Fruit fly (Drosophila melanogaster) whole organism, embryonic: ENCODE data around the gene Cad99C.

ENCODE experiments used
- Asciz ChIP-seq: fragments of 200-800 bp; sonication (Bioruptor generic); optimal IDR thresholded peaks from 2 replicates; lab custom pipeline; 2017; ENCODE audit warnings: missing biosample characterization, mild to moderate bottlenecking, missing genetic modification characterization, missing genetic modification reagents
- Bgb ChIP-seq: fragments of 200-800 bp; sonication (Bioruptor generic); IDR thresholded peaks from 2 replicates; pipeline ENCODE4 v1.3.6; 2022; ENCODE audit warnings: missing biosample characterization, missing genetic modification characterization; ENCODE audit not compliant: partially characterized antibody
- CG12071 ChIP-seq: fragments of 200-800 bp; sonication (Bioruptor generic); optimal IDR thresholded peaks from 3 replicates; lab custom pipeline; 2018; ENCODE audit warnings: missing biosample characterization, mild to moderate bottlenecking, missing genetic modification characterization
- CG12155 ChIP-seq: fragments of 200-800 bp; sonication (Bioruptor generic); optimal IDR thresholded peaks from 3 replicates; lab custom pipeline; 2016; ENCODE audit warnings: missing biosample characterization, missing genetic modification characterization
- CG13123 ChIP-seq: fragments of 200-800 bp; sonication (Bioruptor generic); optimal IDR thresholded peaks from 2 replicates; lab custom pipeline; 2016; ENCODE audit warnings: missing biosample characterization, missing genetic modification characterization
- CG13296 ChIP-seq: fragments of 200-800 bp; sonication (Bioruptor generic); optimal IDR thresholded peaks from 3 replicates; lab custom pipeline; 2018; ENCODE audit warnings: missing biosample characterization, mild to moderate bottlenecking, missing genetic modification characterization
- CG15011 ChIP-seq: fragments of 200-800 bp; sonication (Bioruptor generic); optimal IDR thresholded peaks from 3 replicates; lab custom pipeline; 2018; ENCODE audit warnings: missing biosample characterization, mild to moderate bottlenecking, missing genetic modification characterization
- CG1602 ChIP-seq: fragments of 200-800 bp; sonication (Bioruptor generic); optimal IDR thresholded peaks from 3 replicates; lab custom pipeline; 2016; ENCODE audit warnings: missing biosample characterization, missing genetic modification characterization
- CG17612 ChIP-seq: fragments of 200-800 bp; sonication (Bioruptor generic); IDR thresholded peaks from 2 replicates; pipeline ENCODE4 v1.3.6; 2022; ENCODE audit warnings: missing biosample characterization, missing genetic modification characterization
- CG17829 ChIP-seq: fragments of 200-800 bp; optimal IDR thresholded peaks from 2 replicates; lab custom pipeline; 2019; ENCODE audit warnings: missing biosample characterization, mild to moderate bottlenecking, missing genetic modification characterization, moderate library complexity
- CG31224 ChIP-seq: fragments of 200-800 bp; sonication (Bioruptor generic); IDR thresholded peaks from 2 replicates; pipeline ENCODE4 v1.3.6; 2022; ENCODE audit warnings: missing biosample characterization, missing genetic modification characterization
- CG33213 ChIP-seq: fragments of 200-800 bp; sonication (Bioruptor generic); optimal IDR thresholded peaks from 3 replicates; lab custom pipeline; 2016; ENCODE audit warnings: missing biosample characterization, missing genetic modification characterization
- CG34422 ChIP-seq: fragments of 200-800 bp; sonication (Bioruptor generic); IDR thresholded peaks from 3 replicates; pipeline ENCODE4 v1.3.6; 2022; ENCODE audit warnings: missing biosample characterization, missing genetic modification characterization
- CG3995 ChIP-seq: fragments of 200-800 bp; sonication (Bioruptor generic); optimal IDR thresholded peaks from 3 replicates; lab custom pipeline; 2016; ENCODE audit warnings: missing biosample characterization, missing genetic modification characterization
- CG42726 ChIP-seq: fragments of 200-800 bp; sonication (Bioruptor generic); IDR thresholded peaks from 2 replicates; pipeline ENCODE4 v1.3.6; 2022; ENCODE audit warnings: missing biosample characterization, missing genetic modification characterization; ENCODE audit not compliant: partially characterized antibody
- CG7372 ChIP-seq: fragments of 200-800 bp; sonication (Bioruptor generic); IDR thresholded peaks from 2 replicates; pipeline ENCODE4 v1.3.6; 2022; ENCODE audit warnings: missing biosample characterization, missing genetic modification characterization
- CG7556 ChIP-seq: fragments of 200-800 bp; sonication (Bioruptor generic); optimal IDR thresholded peaks from 2 replicates; lab custom pipeline; 2017; ENCODE audit warnings: missing biosample characterization, mild to moderate bottlenecking, missing genetic modification characterization
- CG9727 ChIP-seq: fragments of 200-800 bp; sonication (Bioruptor generic); optimal IDR thresholded peaks from 3 replicates; lab custom pipeline; 2017; ENCODE audit warnings: missing biosample characterization, mild to moderate bottlenecking, missing genetic modification characterization
- CHES-1-like ChIP-seq: fragments of 200-800 bp; sonication (Bioruptor generic); optimal IDR thresholded peaks from 2 replicates; lab custom pipeline; 2016; ENCODE audit warnings: missing biosample characterization, missing genetic modification characterization
- Chrac-16 ChIP-seq: fragments of 200-800 bp; sonication (Bioruptor generic); optimal IDR thresholded peaks from 3 replicates; lab custom pipeline; 2016; ENCODE audit warnings: missing biosample characterization, missing genetic modification characterization
- Fer1 ChIP-seq: fragments of 200-800 bp; sonication (Bioruptor generic); optimal IDR thresholded peaks from 2 replicates; lab custom pipeline; 2017; ENCODE audit warnings: missing biosample characterization, mild to moderate bottlenecking, missing genetic modification characterization
- GATAe ChIP-seq: fragments of 200-800 bp; sonication (Bioruptor generic); conservative IDR thresholded peaks from 2 replicates; pipeline ENCODE4 v1.3.6; 2022; ENCODE audit warnings: missing biosample characterization, missing genetic modification characterization
- HLH4C ChIP-seq: fragments of 200-800 bp; sonication (Bioruptor generic); IDR thresholded peaks from 3 replicates; pipeline ENCODE4 v1.3.6; 2022; ENCODE audit warnings: missing biosample characterization, missing genetic modification characterization; ENCODE audit not compliant: partially characterized antibody
- Hand ChIP-seq: fragments of 200-800 bp; sonication (Bioruptor generic); optimal IDR thresholded peaks from 2 replicates; lab custom pipeline; 2017; ENCODE audit warnings: mild to moderate bottlenecking, missing biosample characterization, missing genetic modification reagents, missing genetic modification characterization
- Hmr ChIP-seq: fragments of 200-800 bp; sonication (Bioruptor generic); optimal IDR thresholded peaks from 3 replicates; lab custom pipeline; 2017; ENCODE audit warnings: mild to moderate bottlenecking, missing biosample characterization, missing genetic modification reagents, missing genetic modification characterization
- Jarid2 ChIP-seq: fragments of 200-800 bp; sonication (Bioruptor generic); optimal IDR thresholded peaks from 3 replicates; lab custom pipeline; 2017; ENCODE audit warnings: mild to moderate bottlenecking, missing biosample characterization, missing genetic modification reagents, missing genetic modification characterization
- Meics ChIP-seq: fragments of 200-800 bp; sonication (Bioruptor generic); optimal IDR thresholded peaks from 2 replicates; lab custom pipeline; 2017; ENCODE audit warnings: missing biosample characterization, mild to moderate bottlenecking, missing genetic modification characterization
- Mrtf ChIP-seq: fragments of 200-800 bp; sonication (Bioruptor generic); IDR thresholded peaks from 3 replicates; pipeline ENCODE4 v1.3.6; 2022; ENCODE audit warnings: missing biosample characterization, missing genetic modification characterization
- Ptx1 ChIP-seq: fragments of 200-800 bp; sonication (Bioruptor generic); IDR thresholded peaks from 2 replicates; pipeline ENCODE4 v1.3.6; 2022; ENCODE audit warnings: missing biosample characterization, missing genetic modification characterization
- amos ChIP-seq: fragments of 200-800 bp; sonication (Bioruptor generic); IDR thresholded peaks from 2 replicates; pipeline ENCODE4 v1.3.6; 2022; ENCODE audit warnings: missing biosample characterization, missing genetic modification characterization; ENCODE audit not compliant: partially characterized antibody
- ase ChIP-seq: fragments of 200-800 bp; sonication (Bioruptor generic); IDR thresholded peaks from 3 replicates; pipeline ENCODE4 v1.3.6; 2022; ENCODE audit warnings: missing biosample characterization, missing genetic modification characterization
- bcd ChIP-seq: fragments of 200-800 bp; sonication (Bioruptor generic); optimal IDR thresholded peaks from 2 replicates; lab custom pipeline; 2017; ENCODE audit warnings: missing biosample characterization, mild to moderate bottlenecking, missing genetic modification characterization
- corto ChIP-seq: fragments of 200-800 bp; sonication (Bioruptor generic); optimal IDR thresholded peaks from 2 replicates; lab custom pipeline; 2016; ENCODE audit warnings: missing biosample characterization, mild to moderate bottlenecking, missing genetic modification characterization, moderate library complexity
- crol ChIP-seq: fragments of 200-800 bp; sonication (Bioruptor generic); IDR thresholded peaks from 2 replicates; pipeline ENCODE4 v1.3.6; 2022; ENCODE audit warnings: missing biosample characterization, missing genetic modification characterization
- gem ChIP-seq: fragments of 200-800 bp; sonication (Bioruptor generic); optimal IDR thresholded peaks from 2 replicates; lab custom pipeline; 2019; ENCODE audit warnings: missing biosample characterization, mild to moderate bottlenecking, missing genetic modification characterization, moderate library complexity
- hb ChIP-seq: fragments of 200-800 bp; sonication (Bioruptor generic); IDR thresholded peaks from 3 replicates; pipeline ENCODE4 v1.3.6; 2022; ENCODE audit warnings: missing biosample characterization, missing genetic modification characterization; ENCODE audit not compliant: partially characterized antibody
- hkb ChIP-seq, 2 experiments: fragments of 200-800 bp in 1 of 2; fragments of >200 bp in 1 of 2; sonication (Bioruptor generic) in 1 of 2; IDR thresholded peaks in 1 of 2; optimal IDR thresholded peaks in 1 of 2; 2 replicates each; pipeline versions ENCODE4 v1.3.6 to Lab custom; 2017 to 2022; ENCODE audit warnings: missing biosample characterization in 1 of 2, missing genetic modification characterization in 1 of 2
- insv ChIP-seq, 2 experiments: fragments of 200-800 bp; sonication (Bioruptor generic); optimal IDR thresholded peaks; 3 replicates each; lab custom pipeline; 2016 to 2018; ENCODE audit warnings: missing biosample characterization in 2 of 2, missing genetic modification characterization in 2 of 2
- kay ChIP-seq: fragments of 200-800 bp; sonication (Bioruptor generic); optimal IDR thresholded peaks from 2 replicates; lab custom pipeline; 2016; ENCODE audit warnings: missing biosample characterization, missing genetic modification characterization
- lilli ChIP-seq: fragments of 200-800 bp; sonication (Bioruptor generic); optimal IDR thresholded peaks from 3 replicates; lab custom pipeline; 2016; ENCODE audit warnings: missing biosample characterization, missing genetic modification characterization
- lmd ChIP-seq: fragments of 200-800 bp; sonication (Bioruptor generic); IDR thresholded peaks from 2 replicates; pipeline ENCODE4 v1.3.6; 2022; ENCODE audit warnings: missing biosample characterization, missing genetic modification characterization
- lola ChIP-seq, 3 experiments: fragments of >200 bp in 2 of 3; fragments of 200-800 bp in 1 of 3; sonication (Bioruptor generic) in 1 of 3; optimal IDR thresholded peaks; 2 replicates each; lab custom pipeline; 2017 to 2019; ENCODE audit warnings: missing biosample characterization in 3 of 3, missing genetic modification characterization in 3 of 3, mild to moderate bottlenecking in 1 of 3, moderate library complexity in 1 of 3
- odd ChIP-seq: fragments of 200-800 bp; sonication (Bioruptor generic); optimal IDR thresholded peaks from 2 replicates; lab custom pipeline; 2017; ENCODE audit warnings: missing biosample characterization, mild to moderate bottlenecking, missing genetic modification characterization
- stwl ChIP-seq: fragments of 200-800 bp; sonication (Bioruptor generic); optimal IDR thresholded peaks from 3 replicates; lab custom pipeline; 2018; ENCODE audit warnings: missing biosample characterization, mild to moderate bottlenecking, missing genetic modification characterization, moderate library complexity
- vvl ChIP-seq: fragments of 200-800 bp; sonication (Bioruptor generic); IDR thresholded peaks from 2 replicates; pipeline ENCODE4 v1.3.6; 2022; ENCODE audit warnings: missing biosample characterization, missing genetic modification characterization
- zen2 ChIP-seq: fragments of 200-800 bp; sonication (Bioruptor generic); IDR thresholded peaks from 3 replicates; pipeline ENCODE4 v1.3.6; 2022; ENCODE audit warnings: missing biosample characterization, missing genetic modification characterization; ENCODE audit not compliant: partially characterized antibody
- zfh1 ChIP-seq: fragments of 200-800 bp; sonication (Bioruptor generic); IDR thresholded peaks from 3 replicates; pipeline ENCODE4 v1.3.6; 2022; ENCODE audit warnings: missing biosample characterization, missing genetic modification characterization

Gene Cad99C

DNA sequence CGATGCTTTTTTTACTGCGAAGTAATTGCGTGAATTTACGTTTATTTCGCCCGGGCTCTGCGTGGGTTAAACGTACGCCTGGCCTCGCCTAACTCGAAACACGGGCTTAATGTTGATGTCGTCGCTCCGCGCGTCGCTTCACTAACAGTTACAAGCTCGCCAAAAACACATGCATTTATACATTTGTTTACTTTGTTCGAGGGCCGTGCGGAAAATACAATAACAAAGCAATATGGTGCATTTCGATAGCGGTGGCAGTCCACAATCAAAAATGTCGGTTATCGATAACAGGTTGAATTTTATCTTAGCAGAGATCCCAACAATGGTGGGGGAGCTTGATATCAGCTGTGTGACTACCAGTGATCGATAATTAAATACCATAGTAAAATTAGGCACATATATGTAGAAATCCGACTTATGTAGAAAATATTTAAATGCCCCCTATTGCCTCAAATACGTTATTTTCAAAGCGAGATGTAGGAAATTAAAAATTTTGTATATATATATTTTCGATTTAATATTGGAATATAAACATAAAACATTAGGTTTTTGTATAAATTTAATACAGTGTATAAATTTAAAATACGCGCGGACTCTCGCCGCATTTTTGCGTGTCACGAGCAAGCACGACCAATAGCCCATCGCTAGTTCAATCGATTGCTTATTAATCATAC lies 27.4 kb downstream of the Cad99C start, which contains the start of gene Zip99C:
TSS of gene Zip99C (minus strand) at position 220 of the 674 bp plus-strand sequence.
- peak; percentile 32; the same call in 1 of the 3 replicates for TF ChIP-seq zfh1
- TF ChIP-seq CG34422: peak; percentile 46; the same call in 1 of the 3 replicates
- TF ChIP-seq HLH4C (GFP tag; lab: Robert Waterston, UW): peak; percentile 84
- TF ChIP-seq kay: peak; percentile 99
- TF ChIP-seq Chrac-16 (GFP tag; lab: Kevin White, UChicago): peak; percentile 26
- no peak for TF ChIP-seq CG31224 (GFP tag; lab: Robert Waterston, UW)
- TF ChIP-seq ase (GFP tag; lab: Robert Waterston, UW): no peak
- TF ChIP-seq crol (GFP tag; lab: Robert Waterston, UW): no peak
- peak; percentile 41 for TF ChIP-seq CG17829 (tag; lab: Kevin White, UChicago)
- TF ChIP-seq zen2 (GFP tag; lab: Robert Waterston, UW): peak; percentile 66; the same call in 1 of the 3 replicates
- peak in 1 of 2 experiments; percentile 28 for TF ChIP-seq insv (GFP tag; optimal IDR thresholded peaks at IDR 0.05; lab: Kevin White, UChicago)
- peak; percentile 46 for TF ChIP-seq Hmr (GFP tag; lab: Kevin White, UChicago)
- peak; percentile 25 for TF ChIP-seq corto (GFP tag; lab: Kevin White, UChicago)
- TF ChIP-seq bcd (GFP tag; lab: Kevin White, UChicago): peak; percentile 9
- peak; percentile 8 for TF ChIP-seq CG42726
- peak; percentile 61 for TF ChIP-seq stwl
- TF ChIP-seq hb (GFP tag; lab: Robert Waterston, UW): peak; percentile 83
- TF ChIP-seq CG12155 (GFP tag; lab: Kevin White, UChicago): peak; percentile 80
- TF ChIP-seq CG7372 (GFP tag; lab: Robert Waterston, UW): no peak
- peak; percentile 36 for TF ChIP-seq CG9727 (GFP tag; lab: Kevin White, UChicago)
- TF ChIP-seq Ptx1 (GFP tag; lab: Robert Waterston, UW): 0 out of 2 replicates have a peak, but pooled peaks have one; percentile 34
- TF ChIP-seq Asciz (GFP tag; lab: Kevin White, UChicago): peak; percentile 11
- TF ChIP-seq lola (GFP tag; optimal IDR thresholded peaks at IDR 0.05; lab: Kevin White, UChicago): peak in 1 of 3 experiments; percentile 50
- TF ChIP-seq lilli (GFP tag; lab: Kevin White, UChicago): peak; percentile 66
- TF ChIP-seq CG33213: peak; percentile 9
- TF ChIP-seq CG17612 (GFP tag; lab: Robert Waterston, UW): no peak
- peak; percentile 21 for TF ChIP-seq CG13123 (GFP tag; lab: Kevin White, UChicago)
- peak; percentile 11 for TF ChIP-seq Fer1 (GFP tag; lab: Kevin White, UChicago)
- TF ChIP-seq CG13296 (GFP tag; lab: Kevin White, UChicago): peak; percentile 1
- TF ChIP-seq gem: peak; percentile 53
- peak; percentile 4 for TF ChIP-seq CG7556 (GFP tag; lab: Kevin White, UChicago)
- TF ChIP-seq CG3995: peak; percentile 29
- TF ChIP-seq vvl (GFP tag; lab: Robert Waterston, UW): peak; percentile 23; the same call in 1 of the 2 replicates
- TF ChIP-seq Mrtf (GFP tag; lab: Robert Waterston, UW): no peak
- no peak for TF ChIP-seq Jarid2
- no peak for TF ChIP-seq Hand
- TF ChIP-seq Meics: peak; percentile 21
- peak; percentile 55 for TF ChIP-seq hkb (optimal IDR thresholded peaks at IDR 0.05; lab: Kevin White, UChicago)
- 0 out of 2 replicates have a peak, but pooled peaks have one; percentile 23 for TF ChIP-seq hkb (GFP tag; IDR thresholded peaks at IDR 0.05; lab: Robert Waterston, UW)
- TF ChIP-seq CG15011 (GFP tag; lab: Kevin White, UChicago): no peak
- TF ChIP-seq amos (GFP tag; lab: Robert Waterston, UW): peak; percentile 95
- TF ChIP-seq CHES-1-like: no peak
- TF ChIP-seq CG1602 (GFP tag; lab: Kevin White, UChicago): peak; percentile 23
- TF ChIP-seq lmd (GFP tag; lab: Robert Waterston, UW): peak; percentile 41; the same call in 1 of the 2 replicates
- peak; percentile 87 for TF ChIP-seq Bgb
- no peak; the same call in 1 of the 2 replicates for TF ChIP-seq GATAe (GFP tag; lab: Robert Waterston, UW)
- TF ChIP-seq CG12071 (GFP tag; lab: Kevin White, UChicago): no peak
- TF ChIP-seq odd: no peak
